Worm (Caenorhabditis elegans): ENCODE measurements around the gene unc-32.

unc-32 gene

DNA sequence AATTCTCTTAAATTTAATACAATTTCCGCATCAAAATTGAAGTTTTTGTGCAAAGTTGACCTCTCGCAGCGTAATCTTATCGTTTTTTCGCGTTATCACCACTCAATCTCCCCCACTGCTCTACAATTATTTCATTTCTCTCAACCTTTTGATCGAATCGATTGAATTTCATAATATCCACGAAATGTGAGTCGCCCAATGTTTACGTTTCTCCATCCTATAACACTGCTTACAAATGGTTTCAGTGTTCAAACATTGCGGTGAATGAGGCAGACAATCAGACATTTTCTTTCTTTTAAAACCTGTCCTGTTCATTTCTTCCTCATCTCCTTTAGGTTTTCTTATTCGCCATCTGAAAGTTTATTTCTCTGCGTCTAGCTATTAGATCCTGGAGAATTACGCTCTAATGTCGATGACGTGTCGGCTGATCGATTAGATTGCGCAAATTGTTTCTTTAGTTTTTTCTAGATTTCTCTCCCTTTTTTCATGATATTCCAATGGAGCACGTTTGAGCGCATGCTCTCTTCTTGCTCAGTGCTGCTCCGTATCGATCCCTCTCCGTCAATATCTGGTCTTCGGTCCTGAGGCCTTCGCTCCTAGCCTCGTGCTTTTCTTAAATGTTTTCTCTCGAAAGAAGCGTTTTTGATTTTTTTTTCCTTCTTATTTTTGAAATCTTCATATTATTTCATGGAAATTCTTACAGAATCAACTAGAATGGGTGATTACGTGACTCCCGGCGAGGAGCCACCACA, at the start of gene unc-32:
Gene unc-32, plus strand, starts transcription at position 702 of the 752 bp plus-strand sequence.
- TF ChIP-seq mab-5 (tag; optimal IDR thresholded peaks at IDR 0.05) (no peak), bed-3 (GFP tag; optimal IDR thresholded peaks at IDR 0.05) (no peak), ceh-39 (tag; optimal IDR thresholded peaks at IDR 0.05) (peak; percentile 5), lsy-2 (tag; optimal IDR thresholded peaks at IDR 0.05) (peak; percentile 8), ces-1 (GFP tag; optimal IDR thresholded peaks at IDR 0.05) (peak; percentile 51), mep-1 (tag; optimal IDR thresholded peaks at IDR 0.05) (peak; percentile 21), mls-2 (tag; optimal IDR thresholded peaks at IDR 0.05) (no peak), unc-62 (GFP tag; optimal IDR thresholded peaks at IDR 0.05) (peak; percentile 2), nhr-76 (tag; optimal IDR thresholded peaks at IDR 0.05) (no peak)

DNA sequence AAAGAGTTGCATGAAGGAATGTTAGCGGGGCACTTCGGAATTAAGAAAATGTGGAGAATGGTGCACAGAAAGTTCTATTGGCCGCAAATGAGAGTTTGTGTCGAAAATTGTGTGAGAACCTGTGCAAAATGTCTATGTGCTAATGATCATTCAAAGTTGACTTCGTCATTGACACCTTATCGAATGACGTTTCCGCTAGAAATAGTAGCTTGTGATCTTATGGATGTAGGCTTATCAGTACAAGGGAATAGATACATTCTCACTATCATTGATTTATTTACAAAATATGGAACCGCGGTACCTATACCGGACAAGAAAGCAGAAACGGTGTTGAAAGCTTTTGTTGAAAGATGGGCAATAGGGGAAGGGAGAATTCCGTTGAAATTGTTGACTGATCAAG, 46.9 kb upstream of the unc-32 start:
- no peak for TF ChIP-seq nhr-76 (tag; optimal IDR thresholded peaks at IDR 0.05)
- TF ChIP-seq snpc-4 (tag; optimal IDR thresholded peaks at IDR 0.05), result no peak
- no peak for TF ChIP-seq ceh-39 (tag; optimal IDR thresholded peaks at IDR 0.05)
- no peak for TF ChIP-seq unc-120 (tag; optimal IDR thresholded peaks at IDR 0.05; ENCODE audit: poor library complexity, severe bottlenecking)
- TF ChIP-seq ham-2 (GFP tag; optimal IDR thresholded peaks at IDR 0.05), result no peak
- no peak for TF ChIP-seq drap-1 (GFP tag; optimal IDR thresholded peaks at IDR 0.05)
- TF ChIP-seq flh-1 (GFP tag; optimal IDR thresholded peaks at IDR 0.05), result no peak
- no peak for TF ChIP-seq mls-2 (tag; optimal IDR thresholded peaks at IDR 0.05)
- TF ChIP-seq ztf-11 (tag; optimal IDR thresholded peaks at IDR 0.05), result no peak
- TF ChIP-seq lin-13 (tag; optimal IDR thresholded peaks at IDR 0.05), result no peak

DNA sequence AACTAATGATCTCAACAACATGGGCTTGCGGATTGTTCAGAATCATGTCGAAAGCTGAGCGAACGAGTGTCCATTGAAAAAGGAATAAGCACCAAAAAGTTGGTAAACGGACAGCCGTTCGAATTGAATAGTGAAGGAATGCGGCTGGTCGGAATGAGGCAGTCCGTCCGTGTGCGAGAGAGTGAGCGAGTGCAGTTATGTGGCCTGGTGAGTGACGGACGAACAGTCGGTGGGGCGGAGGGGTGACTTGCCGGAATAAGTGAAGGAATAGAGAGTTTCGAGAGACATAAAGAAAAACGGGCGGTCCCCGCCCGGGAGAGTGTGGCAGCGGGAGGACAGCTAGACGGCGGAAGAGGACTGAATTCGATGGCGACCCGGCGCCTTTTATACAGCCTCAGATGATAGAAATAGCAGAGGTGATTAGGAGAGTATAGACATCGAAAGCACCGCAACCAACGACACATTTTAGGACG, 40.1 kb upstream of the unc-32 start:
- peak; percentile 70 for TF ChIP-seq hlh-1 (tag; optimal IDR thresholded peaks at IDR 0.05)
- no peak for TF ChIP-seq zip-8 (tag; optimal IDR thresholded peaks at IDR 0.05)
- TF ChIP-seq M03D4.4 (tag; optimal IDR thresholded peaks at IDR 0.05), result peak; percentile 60
- no peak for TF ChIP-seq tbx-8 (GFP tag; optimal IDR thresholded peaks at IDR 0.05)
- TF ChIP-seq blmp-1 (tag; optimal IDR thresholded peaks at IDR 0.05), result no peak
- no peak for TF ChIP-seq lin-32 (GFP tag; optimal IDR thresholded peaks at IDR 0.05)
- no peak for TF ChIP-seq unc-39 (tag; optimal IDR thresholded peaks at IDR 0.05)
- TF ChIP-seq drap-1 (GFP tag; optimal IDR thresholded peaks at IDR 0.05), result peak; percentile 74
- TF ChIP-seq sem-2 (GFP tag; optimal IDR thresholded peaks at IDR 0.05), result no peak
- peak; percentile 17 for TF ChIP-seq mls-2 (tag; optimal IDR thresholded peaks at IDR 0.05)
- TF ChIP-seq ceh-83 (GFP tag; optimal IDR thresholded peaks at IDR 0.05), result no peak
- TF ChIP-seq mep-1 (tag; optimal IDR thresholded peaks at IDR 0.05), result no peak
- no peak for TF ChIP-seq nhr-237 (tag; optimal IDR thresholded peaks at IDR 0.05)
- no peak for TF ChIP-seq snpc-4 (tag; optimal IDR thresholded peaks at IDR 0.05)
- no peak for TF ChIP-seq nhr-12 (tag; optimal IDR thresholded peaks at IDR 0.05)
- TF ChIP-seq ces-1 (GFP tag; optimal IDR thresholded peaks at IDR 0.05), result no peak
- peak; percentile 39 for TF ChIP-seq lin-13 (tag; optimal IDR thresholded peaks at IDR 0.05)
- TF ChIP-seq ceh-39 (tag; optimal IDR thresholded peaks at IDR 0.05), result no peak
- TF ChIP-seq flh-1 (GFP tag; optimal IDR thresholded peaks at IDR 0.05), result no peak
- TF ChIP-seq sptf-1 (tag; optimal IDR thresholded peaks at IDR 0.05), result peak; percentile 57
- TF ChIP-seq mab-5 (tag; optimal IDR thresholded peaks at IDR 0.05), result no peak
- no peak for TF ChIP-seq nhr-76 (tag; optimal IDR thresholded peaks at IDR 0.05)
- no peak for TF ChIP-seq bed-3 (GFP tag; optimal IDR thresholded peaks at IDR 0.05)
- TF ChIP-seq unc-120 (tag; optimal IDR thresholded peaks at IDR 0.05; ENCODE audit: poor library complexity, severe bottlenecking), result peak; percentile 84
- TF ChIP-seq elt-3 (tag; optimal IDR thresholded peaks at IDR 0.05), result no peak
- TF ChIP-seq elt-1 (tag; optimal IDR thresholded peaks at IDR 0.05; ENCODE audit: borderline replicate concordance, insufficient read depth), result no peak
- TF ChIP-seq nhr-2 (tag; optimal IDR thresholded peaks at IDR 0.05), result no peak
- TF ChIP-seq ham-2 (GFP tag; optimal IDR thresholded peaks at IDR 0.05), result peak; percentile 50
- TF ChIP-seq ztf-11 (tag; optimal IDR thresholded peaks at IDR 0.05), result no peak
- TF ChIP-seq lsy-2 (tag; optimal IDR thresholded peaks at IDR 0.05), result no peak
- TF ChIP-seq cnd-1 (tag; optimal IDR thresholded peaks at IDR 0.05), result peak; percentile 38
- peak; percentile 60 for TF ChIP-seq unc-62 (GFP tag; optimal IDR thresholded peaks at IDR 0.05)
- TF ChIP-seq nhr-28 (tag; optimal IDR thresholded peaks at IDR 0.05), result no peak
- peak; percentile 8 for TF ChIP-seq pha-4 (tag; optimal IDR thresholded peaks at IDR 0.05)
- TF ChIP-seq ceh-43 (GFP tag; optimal IDR thresholded peaks at IDR 0.05), result no peak
